Worm (Caenorhabditis elegans): Measurements from ENCODE around the gene srj-24.

Gene srj-24

DNA sequence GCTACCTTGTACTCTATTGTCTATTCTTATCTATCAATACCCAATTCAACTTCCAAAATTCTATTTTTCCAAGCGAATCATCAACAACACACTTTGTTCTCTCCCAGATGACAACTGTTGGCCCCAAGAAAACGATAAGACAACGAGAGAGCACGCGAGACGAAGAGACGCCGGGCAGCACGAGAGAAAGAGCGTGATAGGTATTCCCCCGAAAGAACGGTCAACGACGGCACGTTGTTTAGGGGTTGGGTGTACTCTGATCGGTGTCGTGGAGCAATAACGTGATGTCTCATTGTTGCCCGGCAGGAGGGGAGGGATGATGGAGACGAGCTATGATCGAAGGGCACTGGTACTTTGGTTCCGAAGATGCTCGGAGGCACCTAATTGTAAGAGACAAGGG lies 7.3 kb downstream of the srj-24 start:
- no peak for TF ChIP-seq daf-12 (tag; optimal IDR thresholded peaks at IDR 0.05)
- TF ChIP-seq hmg-11 (tag; optimal IDR thresholded peaks at IDR 0.05) = no peak
- no peak for TF ChIP-seq fos-1 (tag; optimal IDR thresholded peaks at IDR 0.05)
- TF ChIP-seq nhr-23 (tag; optimal IDR thresholded peaks at IDR 0.05) = peak; percentile 80
- no peak for TF ChIP-seq eor-1 (tag; optimal IDR thresholded peaks at IDR 0.05)
- TF ChIP-seq pha-4 (tag; optimal IDR thresholded peaks at IDR 0.05) = peak; percentile 92
- TF ChIP-seq nhr-12 (tag; optimal IDR thresholded peaks at IDR 0.05) = no peak
- TF ChIP-seq unc-62 (GFP tag; optimal IDR thresholded peaks at IDR 0.05) = peak; percentile 74
- peak; percentile 90 for TF ChIP-seq lin-39 (tag; optimal IDR thresholded peaks at IDR 0.05)
- peak; percentile 44 for TF ChIP-seq egl-27 (tag; optimal IDR thresholded peaks at IDR 0.05)
- TF ChIP-seq jun-1 (tag; optimal IDR thresholded peaks at IDR 0.05) = peak; percentile 97
- no peak for TF ChIP-seq ztf-11 (tag; optimal IDR thresholded peaks at IDR 0.05)
- TF ChIP-seq lin-15B (tag; optimal IDR thresholded peaks at IDR 0.05) = peak; percentile 46
- TF ChIP-seq sea-2 (GFP tag; optimal IDR thresholded peaks at IDR 0.05) = no peak
- TF ChIP-seq elt-3 (tag; optimal IDR thresholded peaks at IDR 0.05) = peak; percentile 32 to 47 (median 37)
- TF ChIP-seq pqm-1 (tag; optimal IDR thresholded peaks at IDR 0.05) = peak; percentile 98
- peak; percentile 65 for TF ChIP-seq tbx-2 (tag; optimal IDR thresholded peaks at IDR 0.05)
- no peak for TF ChIP-seq ztf-4 (tag; optimal IDR thresholded peaks at IDR 0.05)
- TF ChIP-seq nfya-1 (tag; optimal IDR thresholded peaks at IDR 0.05; ENCODE audit: insufficient read depth) = peak; percentile 74
- peak; percentile 94 for TF ChIP-seq nhr-43 (tag; optimal IDR thresholded peaks at IDR 0.05; ENCODE audit: poor library complexity, severe bottlenecking)
- peak; percentile 32 for TF ChIP-seq R02D3.7 (tag; optimal IDR thresholded peaks at IDR 0.05)
- TF ChIP-seq elt-2 (tag; optimal IDR thresholded peaks at IDR 0.05) = peak; percentile 99
- TF ChIP-seq ceh-28 (tag; optimal IDR thresholded peaks at IDR 0.05) = peak; percentile 62
- TF ChIP-seq nhr-25 (tag; optimal IDR thresholded peaks at IDR 0.05) = peak; percentile 74
- peak; percentile 96 for TF ChIP-seq mdl-1 (tag; optimal IDR thresholded peaks at IDR 0.05)
- TF ChIP-seq skn-1 (tag; optimal IDR thresholded peaks at IDR 0.05) = peak; percentile 55
- peak; percentile 53 for TF ChIP-seq nhr-28 (tag; optimal IDR thresholded peaks at IDR 0.05)
- TF ChIP-seq ceh-16 (tag; optimal IDR thresholded peaks at IDR 0.05) = no peak
- peak; percentile 85 for TF ChIP-seq nhr-11 (tag; optimal IDR thresholded peaks at IDR 0.05)
- TF ChIP-seq fkh-2 (tag; optimal IDR thresholded peaks at IDR 0.05) = no peak
- TF ChIP-seq nhr-67 (tag; optimal IDR thresholded peaks at IDR 0.05) = no peak
- TF ChIP-seq ama-1 (optimal IDR thresholded peaks at IDR 0.05) = peak; percentile 81
- TF ChIP-seq lsy-12 (tag; optimal IDR thresholded peaks at IDR 0.05) = peak; percentile 77
- TF ChIP-seq aly-2 (tag; optimal IDR thresholded peaks at IDR 0.05) = no peak

DNA sequence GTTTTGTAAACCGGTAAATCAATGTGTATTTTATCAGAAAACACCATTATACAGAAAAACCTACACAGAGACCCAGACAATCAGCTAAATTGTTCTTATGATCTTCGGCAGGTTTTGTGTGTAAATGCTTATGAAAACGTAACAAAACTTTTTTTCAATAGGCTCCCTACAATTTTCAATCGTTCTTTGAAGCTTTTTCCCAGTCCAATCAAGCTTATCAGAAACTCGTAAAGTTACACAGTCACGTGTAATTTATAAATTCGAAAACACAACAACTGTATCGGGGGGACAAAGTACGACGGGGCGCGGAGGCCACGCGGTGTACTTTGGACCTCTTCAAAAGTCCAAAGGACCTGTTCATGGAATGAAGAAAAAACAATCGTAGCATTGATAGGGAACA lies 8.5 kb downstream of the srj-24 start:
- TF ChIP-seq aly-2 (tag; optimal IDR thresholded peaks at IDR 0.05) (no peak), daf-12 (tag; optimal IDR thresholded peaks at IDR 0.05) (no peak), nhr-76 (tag; optimal IDR thresholded peaks at IDR 0.05) (no peak), unc-39 (tag; optimal IDR thresholded peaks at IDR 0.05) (no peak), sea-2 (GFP tag; optimal IDR thresholded peaks at IDR 0.05) (no peak), nhr-23 (tag; optimal IDR thresholded peaks at IDR 0.05) (no peak), lsy-12 (tag; optimal IDR thresholded peaks at IDR 0.05) (peak; percentile 44), ceh-82 (tag; optimal IDR thresholded peaks at IDR 0.05) (no peak), tbx-2 (tag; optimal IDR thresholded peaks at IDR 0.05) (no peak), R02D3.7 (tag; optimal IDR thresholded peaks at IDR 0.05) (no peak), nhr-25 (tag; optimal IDR thresholded peaks at IDR 0.05) (peak; percentile 16), pqm-1 (tag; optimal IDR thresholded peaks at IDR 0.05) (peak; percentile 87), ZK546.5 (tag; optimal IDR thresholded peaks at IDR 0.05) (no peak), lin-15B (tag; optimal IDR thresholded peaks at IDR 0.05) (no peak), hmg-11 (tag; optimal IDR thresholded peaks at IDR 0.05) (no peak), snpc-4 (tag; optimal IDR thresholded peaks at IDR 0.05) (no peak), nfya-1 (tag; optimal IDR thresholded peaks at IDR 0.05; ENCODE audit: insufficient read depth) (peak; percentile 49), elt-3 (tag; optimal IDR thresholded peaks at IDR 0.05) (no peak), ztf-11 (tag; optimal IDR thresholded peaks at IDR 0.05) (no peak), nhr-11 (tag; optimal IDR thresholded peaks at IDR 0.05) (no peak), pha-4 (tag; optimal IDR thresholded peaks at IDR 0.05) (peak; percentile 86), mml-1 (tag; optimal IDR thresholded peaks at IDR 0.05) (no peak), unc-62 (GFP tag; optimal IDR thresholded peaks at IDR 0.05) (no peak), elt-2 (tag; optimal IDR thresholded peaks at IDR 0.05) (peak; percentile 92), zag-1 (tag; optimal IDR thresholded peaks at IDR 0.05) (no peak), egl-5 (tag; optimal IDR thresholded peaks at IDR 0.05) (no peak), fkh-2 (tag; optimal IDR thresholded peaks at IDR 0.05) (no peak), ceh-16 (tag; optimal IDR thresholded peaks at IDR 0.05) (no peak), fos-1 (tag; optimal IDR thresholded peaks at IDR 0.05) (no peak), ztf-4 (tag; optimal IDR thresholded peaks at IDR 0.05) (no peak), nhr-237 (tag; optimal IDR thresholded peaks at IDR 0.05) (no peak), egl-27 (tag; optimal IDR thresholded peaks at IDR 0.05) (no peak), eor-1 (tag; optimal IDR thresholded peaks at IDR 0.05) (no peak), ama-1 (optimal IDR thresholded peaks at IDR 0.05) (peak; percentile 87), nhr-43 (tag; optimal IDR thresholded peaks at IDR 0.05; ENCODE audit: poor library complexity, severe bottlenecking) (peak; percentile 85), fkh-10 (GFP tag; optimal IDR thresholded peaks at IDR 0.05) (no peak), ceh-9 (tag; optimal IDR thresholded peaks at IDR 0.05) (no peak), nhr-67 (tag; optimal IDR thresholded peaks at IDR 0.05) (no peak), mdl-1 (tag; optimal IDR thresholded peaks at IDR 0.05) (no peak), skn-1 (tag; optimal IDR thresholded peaks at IDR 0.05) (no peak), nhr-12 (tag; optimal IDR thresholded peaks at IDR 0.05) (no peak), nhr-77 (tag; optimal IDR thresholded peaks at IDR 0.05) (no peak), jun-1 (tag; optimal IDR thresholded peaks at IDR 0.05) (peak; percentile 67), nhr-28 (tag; optimal IDR thresholded peaks at IDR 0.05) (no peak), lin-39 (tag; optimal IDR thresholded peaks at IDR 0.05) (no peak), ceh-28 (tag; optimal IDR thresholded peaks at IDR 0.05) (no peak), elt-1 (tag; optimal IDR thresholded peaks at IDR 0.05) (no peak)

All from whole organism, L3 larva.